Worm (Caenorhabditis elegans) whole organism, L4 larva: ENCODE data around the gene C34F6.1.

Experiments used
- D1046.2 ChIP-seq: fragments of 200-800 bp; sonication (Bioruptor generic); IDR thresholded peaks from 2 replicates; pipeline ENCODE4 v1.3.6; 2022; ENCODE audit warnings: missing genetic modification characterization, missing compliant biosample characterization
- aha-1 ChIP-seq: fragments of 150-350 bp; peaks from one replicate; lab custom pipeline; 2014; ENCODE audit warnings: missing biosample characterization, missing genetic modification characterization
- aly-2 ChIP-seq: sonication (generic microtip); optimal IDR thresholded peaks from 2 replicates; lab custom pipeline; 2018; ENCODE audit warnings: missing biosample characterization, missing genetic modification characterization
- arid-1 ChIP-seq: fragments of 200-800 bp; sonication (Bioruptor generic); conservative IDR thresholded peaks from 2 replicates; pipeline ENCODE4 v1.3.6; 2022; ENCODE audit warnings: missing genetic modification reagents, missing genetic modification characterization, missing compliant biosample characterization
- ceh-32 ChIP-seq: sonication (generic microtip); optimal IDR thresholded peaks from 2 replicates; lab custom pipeline; 2016; ENCODE audit warnings: mild to moderate bottlenecking, missing genetic modification characterization, missing compliant biosample characterization; ENCODE audit not compliant: poor library complexity
- daf-16 ChIP-seq, 3 experiments: sonication (generic microtip); optimal IDR thresholded peaks; 2 replicates each; lab custom pipeline; 2016 to 2017; ENCODE audit warnings: missing genetic modification characterization in 3 of 3, missing genetic modification reagents in 3 of 3, mild to moderate bottlenecking in 2 of 3, missing compliant biosample characterization in 2 of 3, missing biosample characterization in 1 of 3, moderate library complexity in 1 of 3
- gei-8 ChIP-seq: fragments of 200-800 bp; sonication (Bioruptor generic); optimal IDR thresholded peaks from 2 replicates; lab custom pipeline; 2018; ENCODE audit warnings: mild to moderate bottlenecking, missing genetic modification characterization, missing compliant biosample characterization
- lin-29 ChIP-seq: fragments of 200-800 bp; sonication (Bioruptor generic); IDR thresholded peaks from 2 replicates; pipeline ENCODE4 v1.3.6; 2022; ENCODE audit warnings: missing genetic modification reagents, missing genetic modification characterization, missing compliant biosample characterization
- nhr-237 ChIP-seq: sonication (generic microtip); optimal IDR thresholded peaks from 2 replicates; lab custom pipeline; 2017; ENCODE audit warnings: missing biosample characterization, missing genetic modification characterization
- nhr-25 ChIP-seq: sonication (generic microtip); optimal IDR thresholded peaks from 2 replicates; lab custom pipeline; 2017; ENCODE audit warnings: missing genetic modification characterization, mild to moderate bottlenecking, missing compliant biosample characterization, antibody characterized with exemption, moderate library complexity, borderline replicate concordance; ENCODE audit not compliant: insufficient read depth
- nhr-28 ChIP-seq: fragments of 150-350 bp; optimal IDR thresholded peaks from 2 replicates; lab custom pipeline; 2014; ENCODE audit warnings: missing biosample characterization, missing genetic modification characterization
- nhr-77 ChIP-seq: fragments of 150-350 bp; optimal IDR thresholded peaks from 2 replicates; lab custom pipeline; 2014; ENCODE audit warnings: missing biosample characterization, missing genetic modification characterization
- ztf-11 ChIP-seq: fragments of 150-350 bp; optimal IDR thresholded peaks from 2 replicates; lab custom pipeline; 2014; ENCODE audit warnings: missing biosample characterization, missing genetic modification characterization

DNA sequence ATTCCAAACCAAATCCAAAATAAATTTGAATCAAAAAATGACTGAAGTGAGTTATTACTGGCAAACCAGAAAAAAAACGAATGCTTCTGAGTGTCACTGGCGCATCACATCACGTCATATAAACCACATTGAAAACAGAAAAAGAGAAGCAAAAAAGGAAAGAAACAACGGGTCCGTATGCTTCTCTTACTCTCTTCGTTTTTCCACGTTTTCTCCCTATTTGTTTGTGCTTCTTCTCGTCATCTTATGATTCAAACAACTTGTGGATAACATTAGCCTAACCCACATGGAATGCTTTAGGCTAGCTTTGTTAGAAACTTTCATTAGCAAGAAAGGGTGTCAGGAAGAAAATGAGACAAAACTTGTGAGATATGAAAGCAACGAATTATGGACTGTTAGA, 44.8 kb upstream of the C34F6.1 start:
- no peak for TF ChIP-seq D1046.2 (GFP tag; lab: Robert Waterston, UW)
- no peak for TF ChIP-seq ztf-11 (tag; lab: Kevin White, UChicago)
- TF ChIP-seq aha-1 (tag; lab: Kevin White, UChicago), result no peak
- no peak for TF ChIP-seq ceh-32 (tag; lab: Kevin White, UChicago)
- no peak for TF ChIP-seq daf-16 (GFP tag; optimal IDR thresholded peaks at IDR 0.05; lab: Kevin White, UChicago)
- TF ChIP-seq daf-16 (tag; optimal IDR thresholded peaks at IDR 0.05; lab: Kevin White, UChicago), result no peak
- no peak for TF ChIP-seq arid-1 (GFP tag; lab: Robert Waterston, UW)
- no peak for TF ChIP-seq nhr-25 (tag; lab: Kevin White, UChicago)
- TF ChIP-seq nhr-237 (tag; lab: Kevin White, UChicago), result no peak
- TF ChIP-seq nhr-77 (tag; lab: Kevin White, UChicago), result no peak
- TF ChIP-seq gei-8, result no peak
- TF ChIP-seq lin-29 (GFP tag; lab: Robert Waterston, UW), result no peak
- TF ChIP-seq nhr-28 (tag; lab: Kevin White, UChicago), result no peak
- no peak for TF ChIP-seq aly-2 (tag; lab: Kevin White, UChicago)
